Worm (Caenorhabditis elegans): Measurements from ENCODE around the gene Y76B12C.8.

DNA sequence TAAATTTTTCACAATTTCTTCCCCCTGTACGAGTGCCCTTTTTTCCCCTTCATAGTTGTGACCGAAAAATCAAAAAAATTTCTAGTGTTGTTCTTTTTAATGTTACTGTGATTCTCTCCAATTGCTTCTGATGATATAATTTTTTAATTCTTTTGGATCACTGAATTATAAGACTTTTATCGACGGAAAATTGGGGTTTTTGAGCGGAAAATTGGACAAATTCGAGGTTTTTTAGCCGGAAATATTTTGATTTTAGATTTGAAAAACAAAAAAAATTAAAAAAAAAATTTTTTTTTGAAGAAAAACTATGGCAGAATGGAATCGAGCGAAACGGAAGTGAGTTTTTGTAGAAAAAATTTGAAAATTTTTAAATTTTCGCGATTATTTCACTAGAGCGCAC lies 31.9 kb upstream of the Y76B12C.8 start, which contains the start of gene tsen-54:
- TF ChIP-seq sox-2 (GFP tag; IDR thresholded peaks at IDR 0.05) (no peak), pag-3 (tag; optimal IDR thresholded peaks at IDR 0.05; ENCODE audit: borderline replicate concordance) (no peak), dmd-4 (tag; optimal IDR thresholded peaks at IDR 0.05; ENCODE audit: borderline replicate concordance) (no peak), ttx-3 (tag; optimal IDR thresholded peaks at IDR 0.05) (no peak), pha-2 (tag; optimal IDR thresholded peaks at IDR 0.05) (no peak), ceh-22 (tag; optimal IDR thresholded peaks at IDR 0.05) (no peak), elt-2 (tag; optimal IDR thresholded peaks at IDR 0.05) (no peak), unc-42 (tag; optimal IDR thresholded peaks at IDR 0.05) (no peak), mec-3 (tag; optimal IDR thresholded peaks at IDR 0.05; ENCODE audit: borderline replicate concordance) (no peak), madf-2 (tag; optimal IDR thresholded peaks at IDR 0.05) (no peak), hlh-30 (tag; optimal IDR thresholded peaks at IDR 0.05; ENCODE audit: insufficient read depth) (no peak)
